Fruit fly (Drosophila melanogaster) whole organism, adult: ENCODE measurements around the gene HisRS.

ENCODE experiments used
- CG11617 ChIP-seq: fragments of 200-800 bp; sonication (Bioruptor generic); optimal IDR thresholded peaks from 2 replicates; lab custom pipeline; 2017; ENCODE audit warnings: mild to moderate bottlenecking, missing biosample characterization, missing genetic modification reagents, missing genetic modification characterization
- CG12768 ChIP-seq: fragments of 200-800 bp; sonication (Bioruptor generic); optimal IDR thresholded peaks from 2 replicates; lab custom pipeline; 2017; ENCODE audit warnings: missing biosample characterization, missing genetic modification characterization, mild to moderate bottlenecking, moderate library complexity, missing genetic modification reagents
- CG1620 ChIP-seq: fragments of 200-800 bp; sonication (Bioruptor generic); optimal IDR thresholded peaks from 2 replicates; lab custom pipeline; 2016; ENCODE audit warnings: missing biosample characterization, missing genetic modification characterization
- CG33017 ChIP-seq: fragments of 200-800 bp; sonication (Bioruptor generic); optimal IDR thresholded peaks from 2 replicates; lab custom pipeline; 2018; ENCODE audit warnings: missing biosample characterization, mild to moderate bottlenecking, missing genetic modification characterization, moderate library complexity
- CG5204 ChIP-seq: fragments of 200-800 bp; sonication (Bioruptor generic); optimal IDR thresholded peaks from 2 replicates; lab custom pipeline; 2016; ENCODE audit warnings: missing biosample characterization, missing genetic modification characterization
- CG7045 ChIP-seq: fragments of 200-800 bp; sonication (Bioruptor generic); optimal IDR thresholded peaks from 2 replicates; lab custom pipeline; 2017; ENCODE audit warnings: missing biosample characterization, mild to moderate bottlenecking, missing genetic modification characterization
- CG7101 ChIP-seq: fragments of 200-800 bp; sonication (Bioruptor generic); optimal IDR thresholded peaks from 2 replicates; lab custom pipeline; 2018; ENCODE audit warnings: missing biosample characterization, mild to moderate bottlenecking, missing genetic modification characterization, moderate library complexity
- Clk ChIP-seq: fragments of 200-800 bp; sonication (Bioruptor generic); optimal IDR thresholded peaks from 2 replicates; lab custom pipeline; 2017; ENCODE audit warnings: missing biosample characterization, missing genetic modification characterization
- Crg-1 ChIP-seq: fragments of 200-800 bp; sonication (Bioruptor generic); optimal IDR thresholded peaks from 2 replicates; lab custom pipeline; 2016; ENCODE audit warnings: missing biosample characterization, missing genetic modification characterization
- Hr96 ChIP-seq: fragments of 200-800 bp; sonication (Bioruptor generic); optimal IDR thresholded peaks from 2 replicates; lab custom pipeline; 2016; ENCODE audit warnings: missing biosample characterization, missing genetic modification characterization
- Mnt ChIP-seq: fragments of 200-800 bp; sonication (Bioruptor generic); optimal IDR thresholded peaks from 2 replicates; lab custom pipeline; 2016; ENCODE audit warnings: missing biosample characterization, mild to moderate bottlenecking, missing genetic modification characterization
- bab1 ChIP-seq: fragments of 200-800 bp; sonication (Bioruptor generic); optimal IDR thresholded peaks from 3 replicates; lab custom pipeline; 2019; ENCODE audit warnings: missing biosample characterization, mild to moderate bottlenecking, missing genetic modification characterization, moderate library complexity
- cic ChIP-seq: fragments of 200-800 bp; sonication (Bioruptor generic); optimal IDR thresholded peaks from 2 replicates; lab custom pipeline; 2017; ENCODE audit warnings: missing biosample characterization, mild to moderate bottlenecking, missing genetic modification characterization, moderate library complexity
- cnc ChIP-seq, 2 experiments: fragments of >200 bp; optimal IDR thresholded peaks; 2 replicates each; lab custom pipeline; 2017
- kay ChIP-seq: fragments of 200-800 bp; sonication (Bioruptor generic); peaks from one replicate; lab custom pipeline; 2016; ENCODE audit warnings: missing biosample characterization, missing genetic modification characterization, borderline replicate concordance
- ovo ChIP-seq: fragments of 200-800 bp; sonication (Bioruptor generic); optimal IDR thresholded peaks from 2 replicates; lab custom pipeline; 2016; ENCODE audit warnings: missing biosample characterization, missing genetic modification characterization
- pad ChIP-seq: fragments of 200-800 bp; sonication (Bioruptor generic); optimal IDR thresholded peaks from 3 replicates; lab custom pipeline; 2017; ENCODE audit warnings: missing biosample characterization, missing genetic modification characterization, mild to moderate bottlenecking, moderate library complexity, missing genetic modification reagents
- tj ChIP-seq: fragments of 200-800 bp; sonication (Bioruptor generic); optimal IDR thresholded peaks from 3 replicates; lab custom pipeline; 2017; ENCODE audit warnings: missing biosample characterization, mild to moderate bottlenecking, missing genetic modification characterization, moderate library complexity
- toe ChIP-seq: fragments of 200-800 bp; sonication (Bioruptor generic); optimal IDR thresholded peaks from 2 replicates; lab custom pipeline; 2016; ENCODE audit warnings: missing biosample characterization, missing genetic modification characterization

The HisRS gene

dm6 chrX:18520360-18520759 is 5.1 kb downstream of the HisRS start:
- TF ChIP-seq bab1 (GFP tag; lab: Kevin White, UChicago) (peak; percentile 2), pad (GFP tag; lab: Kevin White, UChicago) (no peak)

- TF ChIP-seq CG7045 (GFP tag; lab: Kevin White, UChicago) (no peak), Clk (GFP tag; lab: Kevin White, UChicago) (no peak), CG33017 (tag; lab: Kevin White, UChicago) (no peak), ovo (GFP tag; lab: Kevin White, UChicago) (no peak), CG12768 (no peak), CG11617 (no peak), cic (GFP tag; lab: Kevin White, UChicago) (no peak), tj (no peak), Crg-1 (no peak), kay (GFP tag; lab: Kevin White, UChicago) (no peak), Hr96 (no peak), bab1 (GFP tag; lab: Kevin White, UChicago) (no peak), CG1620 (GFP tag; lab: Kevin White, UChicago) (no peak), cnc (optimal IDR thresholded peaks at IDR 0.05; lab: Kevin White, UChicago) (no peak), Mnt (GFP tag; lab: Kevin White, UChicago) (no peak), toe (no peak), pad (GFP tag; lab: Kevin White, UChicago) (no peak)
Measured at dm6 chrX:18522395-18523104, 7.3 kb downstream of the HisRS start, which contains the start of gene CG6481. TSS of gene CG6481 (minus strand) at chrX:18522445.

- no peak for TF ChIP-seq Clk (GFP tag; lab: Kevin White, UChicago)
- TF ChIP-seq CG12768, result no peak
- TF ChIP-seq pad (GFP tag; lab: Kevin White, UChicago), result no peak
- no peak for TF ChIP-seq CG1620 (GFP tag; lab: Kevin White, UChicago)
- TF ChIP-seq kay (GFP tag; lab: Kevin White, UChicago), result no peak
- no peak for TF ChIP-seq cnc (optimal IDR thresholded peaks at IDR 0.05; lab: Kevin White, UChicago)
- no peak for TF ChIP-seq toe
- no peak for TF ChIP-seq CG7101 (tag; lab: Kevin White, UChicago)
- no peak for TF ChIP-seq Mnt (GFP tag; lab: Kevin White, UChicago)
- no peak for TF ChIP-seq CG5204 (GFP tag; lab: Kevin White, UChicago)
- TF ChIP-seq CG11617, result no peak
Measured at dm6 chrX:18523146-18523812, 8.1 kb downstream of the HisRS start.

- TF ChIP-seq pad (GFP tag; lab: Kevin White, UChicago), result no peak
- no peak for TF ChIP-seq Clk (GFP tag; lab: Kevin White, UChicago)
- TF ChIP-seq CG12768, result no peak
- TF ChIP-seq cic (GFP tag; lab: Kevin White, UChicago), result peak; percentile 87
- TF ChIP-seq cnc (optimal IDR thresholded peaks at IDR 0.05; lab: Kevin White, UChicago), result no peak
- no peak for TF ChIP-seq bab1 (GFP tag; lab: Kevin White, UChicago)
- TF ChIP-seq tj, result no peak
- TF ChIP-seq Mnt (GFP tag; lab: Kevin White, UChicago), result peak; percentile 31
- no peak for TF ChIP-seq toe
Measured at dm6 chrX:18524594-18525266, 9.5 kb downstream of the HisRS start.

dm6 chrX:18528166-18528733 is 13.0 kb downstream of the HisRS start, which contains the start of the genes CG15042 and CG15047:
TSS of gene CG15042 (minus strand) at chrX:18528266.
TSS of gene CG15047 (plus strand) at chrX:18528683.
- TF ChIP-seq Clk (GFP tag; lab: Kevin White, UChicago), result no peak
- no peak for TF ChIP-seq kay (GFP tag; lab: Kevin White, UChicago)
- TF ChIP-seq Hr96, result no peak
- no peak for TF ChIP-seq CG7101 (tag; lab: Kevin White, UChicago)
- TF ChIP-seq CG5204 (GFP tag; lab: Kevin White, UChicago), result no peak
- no peak for TF ChIP-seq cnc (optimal IDR thresholded peaks at IDR 0.05; lab: Kevin White, UChicago)
- TF ChIP-seq CG1620 (GFP tag; lab: Kevin White, UChicago), result no peak
- no peak for TF ChIP-seq ovo (GFP tag; lab: Kevin White, UChicago)
- no peak for TF ChIP-seq Crg-1

dm6 chrX:18533308-18533707 is 18.1 kb downstream of the HisRS start:
- TF ChIP-seq Hr96 (no peak), Crg-1 (no peak), CG7101 (tag; lab: Kevin White, UChicago) (no peak), kay (GFP tag; lab: Kevin White, UChicago) (peak; percentile 28), Mnt (GFP tag; lab: Kevin White, UChicago) (no peak)
